Fruit fly (Drosophila melanogaster) whole organism, adult: ENCODE measurements around the gene Ect3.
"Not testable (repeated sequence)": the region's sequence is repeated elsewhere in the genome, so short reads cannot be mapped to it uniquely, and the experiment has no call there.

Experiments
- CG11617 ChIP-seq: fragments of 200-800 bp; sonication (Bioruptor generic); optimal IDR thresholded peaks from 2 replicates; lab custom pipeline; 2017; ENCODE audit warnings: mild to moderate bottlenecking, missing biosample characterization, missing genetic modification reagents, missing genetic modification characterization
- CG12768 ChIP-seq: fragments of 200-800 bp; sonication (Bioruptor generic); optimal IDR thresholded peaks from 2 replicates; lab custom pipeline; 2017; ENCODE audit warnings: missing biosample characterization, missing genetic modification characterization, mild to moderate bottlenecking, moderate library complexity, missing genetic modification reagents
- CG14711 ChIP-seq: fragments of 200-800 bp; sonication (Bioruptor generic); optimal IDR thresholded peaks from 2 replicates; lab custom pipeline; 2018; ENCODE audit warnings: missing biosample characterization, mild to moderate bottlenecking, missing genetic modification characterization, moderate library complexity
- CG1620 ChIP-seq: fragments of 200-800 bp; sonication (Bioruptor generic); optimal IDR thresholded peaks from 2 replicates; lab custom pipeline; 2016; ENCODE audit warnings: missing biosample characterization, missing genetic modification characterization
- CG33017 ChIP-seq: fragments of 200-800 bp; sonication (Bioruptor generic); optimal IDR thresholded peaks from 2 replicates; lab custom pipeline; 2018; ENCODE audit warnings: missing biosample characterization, mild to moderate bottlenecking, missing genetic modification characterization, moderate library complexity
- CG5204 ChIP-seq: fragments of 200-800 bp; sonication (Bioruptor generic); optimal IDR thresholded peaks from 2 replicates; lab custom pipeline; 2016; ENCODE audit warnings: missing biosample characterization, missing genetic modification characterization
- CG7045 ChIP-seq: fragments of 200-800 bp; sonication (Bioruptor generic); optimal IDR thresholded peaks from 2 replicates; lab custom pipeline; 2017; ENCODE audit warnings: missing biosample characterization, mild to moderate bottlenecking, missing genetic modification characterization
- CG7101 ChIP-seq: fragments of 200-800 bp; sonication (Bioruptor generic); optimal IDR thresholded peaks from 2 replicates; lab custom pipeline; 2018; ENCODE audit warnings: missing biosample characterization, mild to moderate bottlenecking, missing genetic modification characterization, moderate library complexity
- Clk ChIP-seq: fragments of 200-800 bp; sonication (Bioruptor generic); optimal IDR thresholded peaks from 2 replicates; lab custom pipeline; 2017; ENCODE audit warnings: missing biosample characterization, missing genetic modification characterization
- Crg-1 ChIP-seq: fragments of 200-800 bp; sonication (Bioruptor generic); optimal IDR thresholded peaks from 2 replicates; lab custom pipeline; 2016; ENCODE audit warnings: missing biosample characterization, missing genetic modification characterization
- Hr96 ChIP-seq: fragments of 200-800 bp; sonication (Bioruptor generic); optimal IDR thresholded peaks from 2 replicates; lab custom pipeline; 2016; ENCODE audit warnings: missing biosample characterization, missing genetic modification characterization
- Mnt ChIP-seq: fragments of 200-800 bp; sonication (Bioruptor generic); optimal IDR thresholded peaks from 2 replicates; lab custom pipeline; 2016; ENCODE audit warnings: missing biosample characterization, mild to moderate bottlenecking, missing genetic modification characterization
- bab1 ChIP-seq: fragments of 200-800 bp; sonication (Bioruptor generic); optimal IDR thresholded peaks from 3 replicates; lab custom pipeline; 2019; ENCODE audit warnings: missing biosample characterization, mild to moderate bottlenecking, missing genetic modification characterization, moderate library complexity
- cic ChIP-seq: fragments of 200-800 bp; sonication (Bioruptor generic); optimal IDR thresholded peaks from 2 replicates; lab custom pipeline; 2017; ENCODE audit warnings: missing biosample characterization, mild to moderate bottlenecking, missing genetic modification characterization, moderate library complexity
- cnc ChIP-seq, 2 experiments: fragments of >200 bp; optimal IDR thresholded peaks; 2 replicates each; lab custom pipeline; 2017
- kay ChIP-seq: fragments of 200-800 bp; sonication (Bioruptor generic); peaks from one replicate; lab custom pipeline; 2016; ENCODE audit warnings: missing biosample characterization, missing genetic modification characterization, borderline replicate concordance
- ovo ChIP-seq: fragments of 200-800 bp; sonication (Bioruptor generic); optimal IDR thresholded peaks from 2 replicates; lab custom pipeline; 2016; ENCODE audit warnings: missing biosample characterization, missing genetic modification characterization
- pad ChIP-seq: fragments of 200-800 bp; sonication (Bioruptor generic); optimal IDR thresholded peaks from 3 replicates; lab custom pipeline; 2017; ENCODE audit warnings: missing biosample characterization, missing genetic modification characterization, mild to moderate bottlenecking, moderate library complexity, missing genetic modification reagents
- tj ChIP-seq: fragments of 200-800 bp; sonication (Bioruptor generic); optimal IDR thresholded peaks from 3 replicates; lab custom pipeline; 2017; ENCODE audit warnings: missing biosample characterization, mild to moderate bottlenecking, missing genetic modification characterization, moderate library complexity
- toe ChIP-seq: fragments of 200-800 bp; sonication (Bioruptor generic); optimal IDR thresholded peaks from 2 replicates; lab custom pipeline; 2016; ENCODE audit warnings: missing biosample characterization, missing genetic modification characterization

Gene Ect3

DNA sequence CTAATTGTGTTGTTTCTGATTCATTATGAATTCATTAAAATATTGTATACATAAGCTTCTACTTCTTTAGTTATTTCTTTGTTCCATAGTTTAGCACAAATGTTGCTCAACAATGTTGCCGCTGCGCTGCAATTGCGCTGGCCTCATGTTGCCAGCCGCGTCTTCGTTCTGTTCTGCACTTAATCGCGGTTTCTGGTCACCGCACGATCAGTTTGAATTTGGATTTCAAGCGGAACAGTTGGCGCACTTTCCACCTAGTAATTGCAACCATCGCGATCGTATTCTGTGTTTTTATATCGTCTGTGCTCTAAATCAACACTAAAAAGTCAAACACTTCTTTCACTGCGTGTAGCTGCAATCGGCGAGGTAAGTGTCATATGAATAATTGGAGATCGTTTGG is at the start of gene Ect3:
Gene Ect3 (plus strand): TSS at position 205 of the 400 bp plus-strand sequence.
- no peak for TF ChIP-seq CG14711 (tag; lab: Kevin White, UChicago)
- TF ChIP-seq Mnt (GFP tag; lab: Kevin White, UChicago) = no peak
- no peak for TF ChIP-seq CG7101 (tag; lab: Kevin White, UChicago)
- TF ChIP-seq CG12768 = no peak
- no peak for TF ChIP-seq cnc (optimal IDR thresholded peaks at IDR 0.05; lab: Kevin White, UChicago)
- TF ChIP-seq cic (GFP tag; lab: Kevin White, UChicago) = no peak
- TF ChIP-seq tj (GFP tag; lab: Kevin White, UChicago) = peak; percentile 31

- TF ChIP-seq CG5204 (GFP tag; lab: Kevin White, UChicago) = peak; percentile 16
- no peak for TF ChIP-seq CG7045
- no peak for TF ChIP-seq Hr96 (GFP tag; lab: Kevin White, UChicago)
- TF ChIP-seq bab1 (GFP tag; lab: Kevin White, UChicago) = no peak
- TF ChIP-seq ovo = peak; percentile 35
Observed at dm6 chr3R:11949387-11950029, 49.6 kb upstream of the Ect3 start, which contains the start of gene CG31211. Gene CG31211, plus strand, starts transcription at chr3R:11949680.

- not testable (repeated sequence) for TF ChIP-seq cic, CG5204, tj (GFP tag; lab: Kevin White, UChicago)
Observed at dm6 chr3R:11956444-11956843, 42.6 kb upstream of the Ect3 start, which contains the start of gene Hsp70Aa. Gene Hsp70Aa, minus strand, starts transcription at chr3R:11956544.

dm6 chr3R:11957388-11957787 is 41.7 kb upstream of the Ect3 start:
- TF ChIP-seq CG1620 (GFP tag; lab: Kevin White, UChicago) (no peak), Hr96 (GFP tag; lab: Kevin White, UChicago) (no peak), CG7045 (no peak), CG5204 (GFP tag; lab: Kevin White, UChicago) (no peak), pad (GFP tag; lab: Kevin White, UChicago) (no peak), Mnt (GFP tag; lab: Kevin White, UChicago) (no peak), CG7101 (tag; lab: Kevin White, UChicago) (no peak), ovo (no peak), CG14711 (tag; lab: Kevin White, UChicago) (no peak), CG12768 (no peak), Clk (GFP tag; lab: Kevin White, UChicago) (no peak)

DNA sequence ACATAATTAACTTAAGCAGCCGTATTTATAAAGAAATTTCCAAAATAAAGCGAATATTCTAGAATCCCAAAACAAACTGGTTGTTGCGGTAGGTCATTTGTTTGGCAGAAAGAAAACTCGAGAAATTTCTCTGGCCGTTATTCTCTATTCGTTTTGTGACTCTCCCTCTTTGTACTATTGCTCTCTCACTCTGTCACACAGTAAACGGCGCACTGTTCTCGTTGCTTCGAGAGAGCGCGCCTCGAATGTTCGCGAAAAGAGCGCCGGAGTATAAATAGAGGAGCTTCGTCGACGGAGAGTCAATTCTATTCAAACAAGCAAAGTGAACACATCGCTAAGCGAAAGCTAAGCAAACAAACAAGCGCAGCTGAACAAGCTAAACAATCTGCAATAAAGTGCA is 40.8 kb upstream of the Ect3 start, which contains the start of gene Hsp70Ab:
Gene Hsp70Ab (plus strand): TSS at position 301 of the 400 bp plus-strand sequence.
- TF ChIP-seq tj, kay, CG1620 (GFP tag; lab: Kevin White, UChicago): not testable (repeated sequence)

- peak; percentile 47 for TF ChIP-seq tj (GFP tag; lab: Kevin White, UChicago)
- TF ChIP-seq kay (GFP tag; lab: Kevin White, UChicago) = no peak
- TF ChIP-seq Mnt (GFP tag; lab: Kevin White, UChicago) = peak; percentile 58
- peak; percentile 80 for TF ChIP-seq CG7101 (tag; lab: Kevin White, UChicago)
- peak; percentile 93 for TF ChIP-seq CG1620 (GFP tag; lab: Kevin White, UChicago)
- TF ChIP-seq cic (GFP tag; lab: Kevin White, UChicago) = peak; percentile 7
- peak; percentile 48 for TF ChIP-seq CG33017 (tag; lab: Kevin White, UChicago)
- peak; percentile 81 for TF ChIP-seq CG11617 (GFP tag; lab: Kevin White, UChicago)
- TF ChIP-seq ovo = peak; percentile 86
- peak; percentile 60 for TF ChIP-seq CG12768
- peak; percentile 90 for TF ChIP-seq CG5204 (GFP tag; lab: Kevin White, UChicago)
- no peak for TF ChIP-seq cnc (optimal IDR thresholded peaks at IDR 0.05; lab: Kevin White, UChicago)
- TF ChIP-seq pad (GFP tag; lab: Kevin White, UChicago) = peak; percentile 72
- peak; percentile 91 for TF ChIP-seq bab1 (GFP tag; lab: Kevin White, UChicago)
- TF ChIP-seq Clk (GFP tag; lab: Kevin White, UChicago) = peak; percentile 80
- TF ChIP-seq Hr96 (GFP tag; lab: Kevin White, UChicago) = peak; percentile 83
- peak; percentile 54 for TF ChIP-seq CG7045
- TF ChIP-seq toe (GFP tag; lab: Kevin White, UChicago) = peak; percentile 94
- peak; percentile 69 for TF ChIP-seq CG14711 (tag; lab: Kevin White, UChicago)
- peak; percentile 81 for TF ChIP-seq Crg-1 (GFP tag; lab: Kevin White, UChicago)
Observed at dm6 chr3R:11962739-11963214, 36.3 kb upstream of the Ect3 start, which contains the start of the genes CG3281 and aurA. Gene CG3281, minus strand, starts transcription at chr3R:11962805. Gene aurA, plus strand, starts transcription at chr3R:11963124.

DNA sequence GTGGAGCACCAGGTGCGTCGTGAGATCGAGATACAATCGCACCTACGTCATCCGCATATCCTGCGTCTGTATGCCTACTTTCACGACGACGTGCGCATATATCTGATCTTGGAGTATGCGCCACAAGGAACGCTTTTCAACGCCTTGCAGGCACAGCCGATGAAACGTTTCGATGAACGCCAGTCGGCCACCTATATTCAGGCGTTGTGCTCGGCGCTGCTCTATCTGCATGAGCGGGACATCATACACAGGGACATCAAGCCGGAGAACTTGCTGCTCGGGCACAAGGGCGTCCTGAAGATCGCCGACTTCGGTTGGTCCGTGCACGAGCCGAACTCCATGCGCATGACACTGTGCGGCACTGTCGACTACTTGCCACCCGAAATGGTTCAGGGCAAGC is 35.1 kb upstream of the Ect3 start:
- TF ChIP-seq CG14711 (tag; lab: Kevin White, UChicago) = no peak
- TF ChIP-seq Hr96 (GFP tag; lab: Kevin White, UChicago) = no peak
- no peak for TF ChIP-seq Clk (GFP tag; lab: Kevin White, UChicago)
- no peak for TF ChIP-seq toe (GFP tag; lab: Kevin White, UChicago)
- TF ChIP-seq Mnt (GFP tag; lab: Kevin White, UChicago) = no peak
- TF ChIP-seq CG5204 (GFP tag; lab: Kevin White, UChicago) = no peak
- TF ChIP-seq CG7045 = no peak
- TF ChIP-seq CG1620 (GFP tag; lab: Kevin White, UChicago) = no peak
